Fruit fly (Drosophila melanogaster) whole organism, wandering third instar larva: ENCODE data around the gene CG13384.

ENCODE experiments used
- HLH106 ChIP-seq: fragments of 200-800 bp; optimal IDR thresholded peaks from 3 replicates; lab custom pipeline; 2019; ENCODE audit warnings: missing biosample characterization, mild to moderate bottlenecking, missing genetic modification characterization, moderate library complexity
- Rel ChIP-seq, 2 experiments: fragments of 200-800 bp; sonication (Bioruptor generic) in 1 of 2; optimal IDR thresholded peaks; 2 replicates in 1 of 2; 3 replicates in 1 of 2; lab custom pipeline; 2016 to 2019; ENCODE audit warnings: mild to moderate bottlenecking in 2 of 2, missing biosample characterization in 2 of 2, missing genetic modification characterization in 2 of 2, moderate library complexity in 1 of 2
- brk ChIP-seq: fragments of 200-800 bp; sonication (Bioruptor generic); optimal IDR thresholded peaks from 2 replicates; lab custom pipeline; 2016; ENCODE audit warnings: missing biosample characterization, mild to moderate bottlenecking, missing genetic modification characterization
- dsf ChIP-seq: sonication (Bioruptor generic); optimal IDR thresholded peaks from 2 replicates; lab custom pipeline; 2016; ENCODE audit warnings: missing biosample characterization, missing genetic modification characterization, borderline replicate concordance
- psq ChIP-seq: fragments of 200-800 bp; sonication (Bioruptor generic); optimal IDR thresholded peaks from 3 replicates; lab custom pipeline; 2017; ENCODE audit warnings: missing biosample characterization, mild to moderate bottlenecking, missing genetic modification characterization, moderate library complexity

DNA sequence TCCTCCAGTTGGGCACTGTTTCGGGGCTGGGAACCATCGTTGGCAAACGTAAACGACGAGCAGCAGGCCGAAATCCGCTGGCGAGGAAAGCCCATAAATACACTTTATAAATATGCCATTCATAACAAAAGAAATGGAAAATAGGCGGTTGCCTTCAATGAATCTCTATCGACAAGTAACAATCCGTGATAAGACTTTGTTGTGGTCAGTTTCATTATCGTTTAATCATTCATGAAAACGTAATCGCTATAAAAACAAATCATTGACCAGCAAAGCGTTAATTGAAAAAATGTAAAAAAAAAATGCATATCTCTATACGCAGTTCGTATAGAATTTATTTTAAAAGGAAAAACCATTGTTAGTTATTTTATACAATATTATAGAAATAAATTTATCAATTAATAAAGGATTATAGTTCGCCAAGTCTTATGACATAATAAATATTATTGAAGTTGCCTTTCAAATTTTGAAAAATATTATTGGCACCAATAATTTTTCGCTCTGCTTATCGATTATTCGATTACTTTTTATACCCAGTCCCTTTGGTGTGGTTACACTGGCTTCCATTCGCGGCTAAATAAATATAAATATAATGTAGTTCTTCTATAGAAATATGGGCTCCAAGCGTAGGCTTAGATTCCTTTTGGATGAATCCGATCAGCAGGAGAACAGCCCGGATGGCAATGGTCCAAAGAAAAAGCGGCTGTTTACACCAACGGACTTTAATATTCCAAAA, 15.8 kb downstream of the CG13384 start, which contains the start of gene CG31898:
- TF ChIP-seq brk (GFP tag; lab: Kevin White, UChicago) (no peak), HLH106 (tag; lab: Kevin White, UChicago) (no peak), Rel (GFP tag; optimal IDR thresholded peaks at IDR 0.05; lab: Kevin White, UChicago) (no peak), Rel (tag; optimal IDR thresholded peaks at IDR 0.05; lab: Kevin White, UChicago) (no peak), psq (GFP tag; lab: Kevin White, UChicago) (no peak), dsf (GFP tag; lab: Kevin White, UChicago) (no peak)
